Worm (Caenorhabditis elegans) whole organism, L2 larva: ENCODE results near the gene sra-37.

ENCODE experiments used
- R02D3.7 ChIP-seq: fragments of 150-350 bp; optimal IDR thresholded peaks from 2 replicates; lab custom pipeline; 2014; ENCODE audit warnings: missing biosample characterization, missing genetic modification characterization
- ZK546.5 ChIP-seq: sonication (generic microtip); optimal IDR thresholded peaks from 2 replicates; lab custom pipeline; 2017; ENCODE audit warnings: missing biosample characterization, missing genetic modification characterization
- ceh-82 ChIP-seq: fragments of 150-350 bp; optimal IDR thresholded peaks from 2 replicates; lab custom pipeline; 2014; ENCODE audit warnings: missing biosample characterization, missing genetic modification characterization
- fos-1 ChIP-seq: fragments of 150-350 bp; optimal IDR thresholded peaks from 2 replicates; lab custom pipeline; 2014; ENCODE audit warnings: missing biosample characterization, missing genetic modification characterization
- lin-11 ChIP-seq: fragments of 150-350 bp; sonication (generic microtip); optimal IDR thresholded peaks from 2 replicates; lab custom pipeline; 2014; ENCODE audit warnings: missing biosample characterization, missing genetic modification characterization, inconsistent platforms, mixed read lengths
- mdl-1 ChIP-seq, 2 experiments: fragments of 150-350 bp in 1 of 2; sonication (generic microtip) in 1 of 2; optimal IDR thresholded peaks; 2 replicates each; lab custom pipeline; 2017; ENCODE audit warnings: missing biosample characterization in 2 of 2, missing genetic modification characterization in 2 of 2
- nhr-11 ChIP-seq: fragments of 150-350 bp; optimal IDR thresholded peaks from 2 replicates; lab custom pipeline; 2014; ENCODE audit warnings: missing biosample characterization, missing genetic modification characterization
- nhr-12 ChIP-seq: fragments of 150-350 bp; optimal IDR thresholded peaks from 2 replicates; lab custom pipeline; 2014; ENCODE audit warnings: missing biosample characterization, missing genetic modification characterization
- nhr-23 ChIP-seq: fragments of 150-350 bp; optimal IDR thresholded peaks from 2 replicates; lab custom pipeline; 2014; ENCODE audit warnings: missing biosample characterization, missing genetic modification reagents, missing genetic modification characterization
- nhr-25 ChIP-seq: fragments of 150-350 bp; sonication (generic microtip); optimal IDR thresholded peaks from 3 replicates; lab custom pipeline; 2014; ENCODE audit warnings: missing biosample characterization, missing genetic modification characterization
- sma-9 ChIP-seq, 2 experiments: fragments of 150-350 bp in 1 of 2; sonication (generic microtip) in 1 of 2; optimal IDR thresholded peaks; 2 replicates each; lab custom pipeline; 2014 to 2016; ENCODE audit warnings: missing genetic modification characterization in 2 of 2, mild to moderate bottlenecking in 1 of 2, missing biosample characterization in 1 of 2, missing compliant biosample characterization in 1 of 2, missing genetic modification reagents in 1 of 2, moderate library complexity in 1 of 2

DNA sequence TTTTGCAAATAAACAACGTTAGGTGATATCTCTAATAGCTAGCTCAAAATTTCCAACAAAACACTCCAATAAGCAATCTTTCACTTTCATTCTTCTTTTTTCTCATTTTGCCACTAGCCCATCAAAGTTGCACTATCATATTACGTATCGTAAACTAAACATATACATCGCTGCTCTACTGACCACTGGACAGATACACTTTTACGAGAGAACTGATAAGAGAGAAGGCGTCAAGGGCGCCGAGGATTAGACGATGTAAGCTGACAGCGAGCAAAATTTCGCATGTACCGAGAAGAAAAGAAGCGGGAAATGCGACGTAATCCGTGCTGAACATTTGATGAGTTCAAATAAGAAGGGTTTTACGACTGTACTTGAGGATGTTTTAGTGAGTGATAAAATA, 41.6 kb downstream of the sra-37 start:
- TF ChIP-seq mdl-1 (tag; optimal IDR thresholded peaks at IDR 0.05; lab: Kevin White, UChicago) = no peak
- no peak for TF ChIP-seq nhr-11
- TF ChIP-seq nhr-23 (tag; lab: Kevin White, UChicago) = no peak
- peak; percentile 6 for TF ChIP-seq fos-1 (tag; lab: Kevin White, UChicago)
- TF ChIP-seq ceh-82 (tag; lab: Kevin White, UChicago) = no peak
- no peak for TF ChIP-seq R02D3.7
- TF ChIP-seq sma-9 (GFP tag; optimal IDR thresholded peaks at IDR 0.05; lab: Kevin White, UChicago) = no peak
- no peak for TF ChIP-seq sma-9 (tag; optimal IDR thresholded peaks at IDR 0.05; lab: Kevin White, UChicago)
- TF ChIP-seq lin-11 (tag; lab: Kevin White, UChicago) = no peak
- TF ChIP-seq nhr-25 (tag; lab: Kevin White, UChicago) = no peak
- no peak for TF ChIP-seq nhr-12 (tag; lab: Kevin White, UChicago)
- no peak for TF ChIP-seq ZK546.5 (tag; lab: Kevin White, UChicago)
